Worm (Caenorhabditis elegans) whole organism, young adult: ENCODE measurements around the gene R10D12.7.
A peak's percentile ranks its signal among the peaks of the same experiment; 100 is the strongest.

Experiments used
- B0019.2 ChIP-seq: fragments of 200-800 bp; sonication (Bioruptor generic); conservative IDR thresholded peaks from 2 replicates; pipeline ENCODE4 v1.3.6; 2022; ENCODE audit warnings: missing genetic modification reagents, missing genetic modification characterization, missing compliant biosample characterization
- B0035.1 ChIP-seq: sonication (generic microtip); optimal IDR thresholded peaks from 2 replicates; lab custom pipeline; 2016; ENCODE audit warnings: missing genetic modification characterization, mild to moderate bottlenecking, missing compliant biosample characterization, missing genotype, missing genetic modification reagents
- C17E4.6 ChIP-seq: fragments of 200-800 bp; sonication (Bioruptor generic); IDR thresholded peaks from 2 replicates; pipeline ENCODE4 v1.3.6; 2022; ENCODE audit warnings: missing genetic modification reagents, missing genetic modification characterization, missing compliant biosample characterization
- D2030.7 ChIP-seq: fragments of 200-800 bp; sonication (Bioruptor generic); IDR thresholded peaks from 2 replicates; pipeline ENCODE4 v1.3.6; 2022; ENCODE audit warnings: missing genetic modification reagents, missing genetic modification characterization, missing compliant biosample characterization
- F37B4.10 ChIP-seq: fragments of 200-800 bp; sonication (Bioruptor generic); IDR thresholded peaks from 2 replicates; pipeline ENCODE4 v1.3.6; 2022; ENCODE audit warnings: missing genetic modification characterization, missing compliant biosample characterization
- F49E8.2 ChIP-seq: sonication (generic microtip); optimal IDR thresholded peaks from 3 replicates; lab custom pipeline; 2017; ENCODE audit warnings: missing genetic modification characterization, mild to moderate bottlenecking, missing compliant biosample characterization, antibody characterized with exemption, moderate library complexity; ENCODE audit not compliant: insufficient read depth
- T07F8.4 ChIP-seq: sonication (generic microtip); optimal IDR thresholded peaks from 2 replicates; lab custom pipeline; 2016; ENCODE audit warnings: mild to moderate bottlenecking, missing genetic modification characterization, moderate library complexity, missing compliant biosample characterization
- Y56A3A.18 ChIP-seq: fragments of 200-800 bp; sonication (Bioruptor generic); IDR thresholded peaks from 2 replicates; pipeline ENCODE4 v1.3.6; 2022; ENCODE audit warnings: missing genetic modification reagents, missing genetic modification characterization, missing compliant biosample characterization
- aptf-3 ChIP-seq: fragments of 200-800 bp; sonication (Bioruptor generic); IDR thresholded peaks from 2 replicates; pipeline ENCODE4 v1.3.6; 2022; ENCODE audit warnings: missing genetic modification characterization, missing compliant biosample characterization
- attf-3 ChIP-seq: fragments of 200-800 bp; sonication (Bioruptor generic); conservative IDR thresholded peaks from 2 replicates; pipeline ENCODE4 v1.3.6; 2022; ENCODE audit warnings: missing genetic modification reagents, missing genetic modification characterization, missing compliant biosample characterization
- attf-6 ChIP-seq: fragments of 200-800 bp; sonication (Bioruptor generic); IDR thresholded peaks from 2 replicates; pipeline ENCODE4 v1.3.6; 2022; ENCODE audit warnings: missing genetic modification reagents, missing genetic modification characterization, missing compliant biosample characterization
- bed-2 ChIP-seq: fragments of 200-800 bp; sonication (Bioruptor generic); IDR thresholded peaks from 2 replicates; pipeline ENCODE4 v1.3.6; 2022; ENCODE audit warnings: missing genetic modification reagents, missing genetic modification characterization, missing compliant biosample characterization
- ceh-27 ChIP-seq: fragments of 200-800 bp; sonication (Bioruptor generic); optimal IDR thresholded peaks from 2 replicates; lab custom pipeline; 2018; ENCODE audit warnings: mild to moderate bottlenecking, missing genetic modification characterization, moderate library complexity, missing compliant biosample characterization
- ceh-58 ChIP-seq: fragments of 200-800 bp; sonication (Bioruptor generic); IDR thresholded peaks from 2 replicates; pipeline ENCODE4 v1.3.6; 2022; ENCODE audit warnings: missing genetic modification characterization, missing compliant biosample characterization
- die-1 ChIP-seq: sonication (generic microtip); optimal IDR thresholded peaks from 2 replicates; lab custom pipeline; 2016; ENCODE audit warnings: missing genotype, mild to moderate bottlenecking, missing genetic modification characterization, missing compliant biosample characterization
- egl-18 ChIP-seq: fragments of 200-800 bp; sonication (Bioruptor generic); IDR thresholded peaks from 2 replicates; pipeline ENCODE4 v1.3.6; 2022; ENCODE audit warnings: missing genetic modification reagents, missing genetic modification characterization, missing compliant biosample characterization
- egl-44 ChIP-seq: fragments of 200-800 bp; sonication (Bioruptor generic); IDR thresholded peaks from 2 replicates; pipeline ENCODE4 v1.3.6; 2022; ENCODE audit warnings: missing genetic modification reagents, missing genetic modification characterization, missing compliant biosample characterization
- ekl-4 ChIP-seq: fragments of 200-800 bp; sonication (Bioruptor generic); IDR thresholded peaks from 2 replicates; pipeline ENCODE4 v1.3.6; 2022; ENCODE audit warnings: missing genetic modification reagents, missing genetic modification characterization, missing compliant biosample characterization
- ets-4 ChIP-seq: fragments of 200-800 bp; sonication (Bioruptor generic); optimal IDR thresholded peaks from 2 replicates; lab custom pipeline; 2018; ENCODE audit warnings: mild to moderate bottlenecking, missing genetic modification characterization, missing compliant biosample characterization
- gei-17 ChIP-seq: fragments of 200-800 bp; sonication (Bioruptor generic); optimal IDR thresholded peaks from 2 replicates; lab custom pipeline; 2018; ENCODE audit warnings: mild to moderate bottlenecking, missing genetic modification characterization, missing compliant biosample characterization
- hlh-26 ChIP-seq: fragments of 200-800 bp; sonication (Bioruptor generic); conservative IDR thresholded peaks from 2 replicates; pipeline ENCODE4 v1.3.6; 2022; ENCODE audit warnings: missing genetic modification reagents, missing genetic modification characterization, missing compliant biosample characterization
- hmg-20 ChIP-seq: fragments of 200-800 bp; sonication (Bioruptor generic); IDR thresholded peaks from 2 replicates; pipeline ENCODE4 v1.3.6; 2022; ENCODE audit warnings: missing genetic modification reagents, missing genetic modification characterization, missing compliant biosample characterization
- hrde-1 ChIP-seq: sonication (generic microtip); optimal IDR thresholded peaks from 2 replicates; lab custom pipeline; 2016; ENCODE audit warnings: missing genetic modification characterization, mild to moderate bottlenecking, missing compliant biosample characterization, moderate library complexity, missing genotype, missing genetic modification reagents, borderline replicate concordance
- lag-1 ChIP-seq: fragments of 200-800 bp; sonication (Bioruptor generic); IDR thresholded peaks from 2 replicates; pipeline ENCODE4 v1.3.6; 2022; ENCODE audit warnings: missing genetic modification reagents, missing genetic modification characterization, missing compliant biosample characterization
- let-607 ChIP-seq, 2 experiments: fragments of 200-800 bp in 1 of 2; sonication (Bioruptor generic) in 1 of 2; sonication (generic microtip) in 1 of 2; optimal IDR thresholded peaks; 2 replicates each; lab custom pipeline; 2016 to 2018; ENCODE audit warnings: mild to moderate bottlenecking in 2 of 2, missing compliant biosample characterization in 2 of 2, missing genetic modification characterization in 2 of 2, moderate library complexity in 2 of 2, missing genotype in 1 of 2
- lin-54 ChIP-seq: fragments of 200-800 bp; sonication (Bioruptor generic); optimal IDR thresholded peaks from 2 replicates; lab custom pipeline; 2018; ENCODE audit warnings: mild to moderate bottlenecking, missing genetic modification characterization, missing compliant biosample characterization
- lsl-1 ChIP-seq: fragments of 200-800 bp; sonication (Bioruptor generic); optimal IDR thresholded peaks from 2 replicates; lab custom pipeline; 2018; ENCODE audit warnings: mild to moderate bottlenecking, missing genetic modification characterization, moderate library complexity, missing compliant biosample characterization
- madf-3 ChIP-seq: fragments of 200-800 bp; sonication (Bioruptor generic); IDR thresholded peaks from 2 replicates; pipeline ENCODE4 v1.3.6; 2022; ENCODE audit warnings: missing genetic modification reagents, missing genetic modification characterization, missing compliant biosample characterization
- mcd-1 ChIP-seq: fragments of 200-800 bp; sonication (Bioruptor generic); IDR thresholded peaks from 2 replicates; pipeline ENCODE4 v1.3.6; 2022; ENCODE audit warnings: missing genetic modification reagents, missing genetic modification characterization, missing compliant biosample characterization
- mes-4 ChIP-seq: sonication (generic microtip); optimal IDR thresholded peaks from 2 replicates; lab custom pipeline; 2016; ENCODE audit warnings: missing genotype, missing genetic modification characterization, missing compliant biosample characterization
- mxl-1 ChIP-seq: sonication (generic microtip); optimal IDR thresholded peaks from 2 replicates; lab custom pipeline; 2016; ENCODE audit warnings: missing genetic modification characterization, missing compliant biosample characterization
- nfya-1 ChIP-seq: sonication (generic microtip); optimal IDR thresholded peaks from 2 replicates; lab custom pipeline; 2017; ENCODE audit warnings: antibody characterized with exemption, missing compliant biosample characterization, missing genetic modification characterization, borderline replicate concordance; ENCODE audit not compliant: insufficient read depth
- nhr-27 ChIP-seq: fragments of 200-800 bp; sonication (Bioruptor generic); optimal IDR thresholded peaks from 2 replicates; lab custom pipeline; 2018; ENCODE audit warnings: mild to moderate bottlenecking, missing genetic modification characterization, moderate library complexity, missing compliant biosample characterization
- nhr-80 ChIP-seq: sonication (generic microtip); optimal IDR thresholded peaks from 2 replicates; lab custom pipeline; 2016; ENCODE audit warnings: missing genetic modification characterization, missing compliant biosample characterization
- nhr-90 ChIP-seq: sonication (generic microtip); optimal IDR thresholded peaks from 2 replicates; lab custom pipeline; 2016; ENCODE audit warnings: missing genotype, mild to moderate bottlenecking, missing genetic modification characterization, missing compliant biosample characterization
- pha-4 ChIP-seq: fragments of 150-350 bp; sonication (generic microtip); optimal IDR thresholded peaks from 2 replicates; lab custom pipeline; 2014; ENCODE audit warnings: missing biosample characterization, missing genetic modification reagents, missing genetic modification characterization
- rcor-1 ChIP-seq: fragments of 200-800 bp; sonication (Bioruptor generic); IDR thresholded peaks from 2 replicates; pipeline ENCODE4 v1.3.6; 2022; ENCODE audit warnings: missing genetic modification reagents, missing genetic modification characterization, missing compliant biosample characterization
- rpc-1 ChIP-seq, 2 experiments: fragments of 150-350 bp in 1 of 2; sonication (generic microtip) in 1 of 2; optimal IDR thresholded peaks; 2 replicates each; lab custom pipeline; 2014 to 2018; ENCODE audit warnings: missing biosample characterization in 1 of 2, missing genetic modification characterization in 1 of 2, missing genetic modification reagents in 1 of 2, missing genotype in 1 of 2
- snpc-1.1 ChIP-seq: sonication (generic microtip); optimal IDR thresholded peaks from 2 replicates; lab custom pipeline; 2017; ENCODE audit warnings: missing genetic modification characterization, mild to moderate bottlenecking, missing compliant biosample characterization, antibody characterized with exemption, moderate library complexity, missing genotype, missing genetic modification reagents; ENCODE audit not compliant: insufficient read depth
- snpc-4 ChIP-seq, 5 experiments: fragments of 150-350 bp in 1 of 5; sonication (generic microtip) in 4 of 5; optimal IDR thresholded peaks; 2 replicates each; lab custom pipeline; 2014 to 2018; ENCODE audit warnings: missing genetic modification characterization in 5 of 5, missing biosample characterization in 3 of 5, antibody characterized with exemption in 2 of 5, mild to moderate bottlenecking in 2 of 5, missing compliant biosample characterization in 2 of 5, missing genotype in 2 of 5, moderate library complexity in 2 of 5, missing genetic modification reagents in 1 of 5
- sptf-2 ChIP-seq: fragments of 200-800 bp; sonication (Bioruptor generic); optimal IDR thresholded peaks from 2 replicates; lab custom pipeline; 2018; ENCODE audit warnings: mild to moderate bottlenecking, missing genetic modification characterization, missing compliant biosample characterization
- tbp1 ChIP-seq: fragments of 200-800 bp; sonication (Bioruptor generic); optimal IDR thresholded peaks from 2 replicates; lab custom pipeline; 2018; ENCODE audit warnings: mild to moderate bottlenecking, missing genetic modification characterization, missing compliant biosample characterization
- ztf-22 ChIP-seq: fragments of 200-800 bp; sonication (Bioruptor generic); optimal IDR thresholded peaks from 2 replicates; lab custom pipeline; 2018; ENCODE audit warnings: mild to moderate bottlenecking, missing genetic modification characterization, moderate library complexity, missing compliant biosample characterization
- ztf-26 ChIP-seq: sonication (generic microtip); optimal IDR thresholded peaks from 2 replicates; lab custom pipeline; 2017; ENCODE audit warnings: missing genetic modification characterization, missing compliant biosample characterization
- ztf-28 ChIP-seq: fragments of 200-800 bp; sonication (Bioruptor generic); IDR thresholded peaks from 2 replicates; pipeline ENCODE4 v1.3.6; 2022; ENCODE audit warnings: missing genetic modification reagents, missing genetic modification characterization, missing compliant biosample characterization

The R10D12.7 gene

DNA sequence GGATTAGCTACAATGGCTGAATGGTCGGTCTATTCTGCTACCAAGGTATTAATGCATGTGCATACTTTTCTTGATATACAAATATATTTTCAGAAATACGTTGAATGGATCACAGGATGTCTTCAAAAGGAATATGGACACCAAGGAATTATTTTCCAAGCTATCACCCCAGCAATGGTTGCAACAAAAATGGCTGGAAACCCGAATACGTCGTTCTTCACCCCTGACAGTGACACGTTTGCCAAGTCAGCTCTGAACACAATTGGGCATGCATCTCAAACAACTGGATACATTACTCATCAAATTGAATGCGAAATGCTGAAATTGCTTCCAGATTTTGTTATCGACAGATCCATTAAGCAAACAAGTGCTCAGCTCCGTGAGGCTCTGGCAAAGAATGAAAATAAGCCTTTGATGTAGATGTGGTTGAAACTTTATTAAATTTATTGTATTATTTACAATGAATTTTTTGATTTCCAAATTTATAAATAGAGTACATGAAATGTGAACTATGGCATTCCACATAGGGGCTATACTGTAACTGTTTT lies 42.2 kb upstream of the R10D12.7 start (continued):
- TF ChIP-seq egl-18 (GFP tag; lab: Robert Waterston, UW) = no peak
- peak; percentile 76 for TF ChIP-seq ztf-22
- no peak for TF ChIP-seq bed-2 (GFP tag; lab: Robert Waterston, UW)
- peak; percentile 86 for TF ChIP-seq ztf-26
- TF ChIP-seq egl-44 = peak; percentile 77
- TF ChIP-seq Y56A3A.18 (GFP tag; lab: Robert Waterston, UW) = peak; percentile 94
- no peak for TF ChIP-seq lsl-1 (GFP tag; lab: Kevin White, UChicago)
- peak; percentile 41 for TF ChIP-seq ceh-27 (GFP tag; lab: Kevin White, UChicago)
- peak; percentile 93; the same call in 1 of the 2 replicates for TF ChIP-seq F37B4.10 (GFP tag; lab: Robert Waterston, UW)
- TF ChIP-seq mcd-1 (GFP tag; lab: Robert Waterston, UW) = peak; percentile 70
- no peak for TF ChIP-seq hlh-26 (GFP tag; lab: Robert Waterston, UW)
- TF ChIP-seq sptf-2 (GFP tag; lab: Kevin White, UChicago) = no peak
- no peak for TF ChIP-seq hrde-1
- no peak for TF ChIP-seq rpc-1 (optimal IDR thresholded peaks at IDR 0.05; lab: Kevin White, UChicago)
- TF ChIP-seq rpc-1 (tag; optimal IDR thresholded peaks at IDR 0.05; lab: Kevin White, UChicago) = no peak
- TF ChIP-seq attf-6 (GFP tag; lab: Robert Waterston, UW) = peak; percentile 71
- TF ChIP-seq F49E8.2 (tag; lab: Kevin White, UChicago) = no peak
- TF ChIP-seq aptf-3 (GFP tag; lab: Robert Waterston, UW) = peak; percentile 88; the same call in 1 of the 2 replicates
- TF ChIP-seq ekl-4 (GFP tag; lab: Robert Waterston, UW) = peak; percentile 68
- no peak for TF ChIP-seq ceh-58 (GFP tag; lab: Robert Waterston, UW)
- no peak; the same call in 1 of the 2 replicates for TF ChIP-seq D2030.7 (GFP tag; lab: Robert Waterston, UW)
- TF ChIP-seq pha-4 (tag; lab: Kevin White, UChicago) = peak; percentile 55
- peak; percentile 71 for TF ChIP-seq tbp1 (GFP tag; lab: Kevin White, UChicago)
- TF ChIP-seq B0019.2 (GFP tag; lab: Robert Waterston, UW) = no peak; the same call in 1 of the 2 replicates
- peak; percentile 81 for TF ChIP-seq ets-4 (GFP tag; lab: Kevin White, UChicago)
- peak; percentile 69 for TF ChIP-seq B0035.1 (tag; lab: Kevin White, UChicago)
- no peak for TF ChIP-seq snpc-4 (GFP tag; optimal IDR thresholded peaks at IDR 0.05; lab: Kevin White, UChicago)
- peak in 1 of 4 experiments; percentile 34 for TF ChIP-seq snpc-4 (tag; optimal IDR thresholded peaks at IDR 0.05; lab: Kevin White, UChicago)
- TF ChIP-seq snpc-1.1 (tag; lab: Kevin White, UChicago) = no peak
- peak; percentile 69 for TF ChIP-seq madf-3 (GFP tag; lab: Robert Waterston, UW)
- no peak for TF ChIP-seq T07F8.4 (tag; lab: Kevin White, UChicago)
- TF ChIP-seq nhr-80 (tag; lab: Kevin White, UChicago) = peak; percentile 47
- no peak for TF ChIP-seq mxl-1 (tag; lab: Kevin White, UChicago)
- peak; percentile 19; the same call in 1 of the 2 replicates for TF ChIP-seq rcor-1 (GFP tag; lab: Robert Waterston, UW)
- TF ChIP-seq lag-1 (GFP tag; lab: Robert Waterston, UW) = 0 out of 2 replicates have a peak, but pooled peaks have one; percentile 69
- TF ChIP-seq mes-4 (tag; lab: Kevin White, UChicago) = no peak
- 0 out of 2 replicates have a peak, but pooled peaks have one; percentile 16 for TF ChIP-seq attf-3
- TF ChIP-seq lin-54 (GFP tag; lab: Kevin White, UChicago) = peak; percentile 63
- no peak for TF ChIP-seq nfya-1 (tag; lab: Kevin White, UChicago)
- peak; percentile 76 for TF ChIP-seq gei-17 (GFP tag; lab: Kevin White, UChicago)
- TF ChIP-seq nhr-90 (tag; lab: Kevin White, UChicago) = peak; percentile 94
- TF ChIP-seq C17E4.6 (GFP tag; lab: Robert Waterston, UW) = 0 out of 2 replicates have a peak, but pooled peaks have one; percentile 34
- TF ChIP-seq let-607 (tag; optimal IDR thresholded peaks at IDR 0.05; lab: Kevin White, UChicago) = peak; percentile 4 to 34
- 0 out of 2 replicates have a peak, but pooled peaks have one; percentile 75 for TF ChIP-seq ztf-28 (GFP tag; lab: Robert Waterston, UW)
- peak; percentile 35 for TF ChIP-seq die-1 (tag; lab: Kevin White, UChicago)
- no peak for TF ChIP-seq nhr-27 (tag; lab: Kevin White, UChicago)
- peak; percentile 62; the same call in 1 of the 2 replicates for TF ChIP-seq hmg-20
